Worm (Caenorhabditis elegans) whole organism, late embryonic: Measurements from ENCODE around the gene nhx-5.

Experiments
- K09A11.1 ChIP-seq: sonication (generic microtip); optimal IDR thresholded peaks from 2 replicates; lab custom pipeline; 2017; ENCODE audit warnings: antibody characterized with exemption, mild to moderate bottlenecking, missing genetic modification characterization, missing compliant biosample characterization; ENCODE audit not compliant: insufficient read depth
- Y22D7AL.16 ChIP-seq: sonication (generic microtip); optimal IDR thresholded peaks from 2 replicates; lab custom pipeline; 2016; ENCODE audit warnings: missing genetic modification characterization, missing compliant biosample characterization
- ceh-31 ChIP-seq: sonication (generic microtip); optimal IDR thresholded peaks from 2 replicates; lab custom pipeline; 2016; ENCODE audit warnings: missing genetic modification characterization, missing compliant biosample characterization
- elt-2 ChIP-seq: sonication (generic microtip); optimal IDR thresholded peaks from 2 replicates; lab custom pipeline; 2016; ENCODE audit warnings: missing genetic modification reagents, missing genetic modification characterization, missing compliant biosample characterization
- fkh-10 ChIP-seq: fragments of 150-350 bp; optimal IDR thresholded peaks from 2 replicates; lab custom pipeline; 2014; ENCODE audit warnings: missing biosample characterization, missing genetic modification reagents, missing genetic modification characterization
- hlh-15 ChIP-seq: sonication (generic microtip); optimal IDR thresholded peaks from 2 replicates; lab custom pipeline; 2016; ENCODE audit warnings: missing genetic modification characterization, missing compliant biosample characterization
- hlh-30 ChIP-seq: sonication (generic microtip); optimal IDR thresholded peaks from 2 replicates; lab custom pipeline; 2017; ENCODE audit warnings: antibody characterized with exemption, missing genetic modification characterization, missing compliant biosample characterization; ENCODE audit not compliant: insufficient read depth
- hlh-6 ChIP-seq: sonication (generic microtip); optimal IDR thresholded peaks from 2 replicates; lab custom pipeline; 2016; ENCODE audit warnings: missing genotype, missing genetic modification characterization, missing compliant biosample characterization
- hlh-8 ChIP-seq: sonication (generic microtip); optimal IDR thresholded peaks from 2 replicates; lab custom pipeline; 2016; ENCODE audit warnings: missing genotype, missing genetic modification characterization, missing compliant biosample characterization
- mec-3 ChIP-seq: sonication (generic microtip); optimal IDR thresholded peaks from 2 replicates; lab custom pipeline; 2016; ENCODE audit warnings: borderline replicate concordance, missing genetic modification characterization, missing compliant biosample characterization
- pat-9 ChIP-seq: fragments of 200-800 bp; sonication (Bioruptor generic); optimal IDR thresholded peaks from 2 replicates; lab custom pipeline; 2018; ENCODE audit warnings: mild to moderate bottlenecking, missing genetic modification characterization, moderate library complexity, missing compliant biosample characterization
- pqm-1 ChIP-seq: sonication (generic microtip); optimal IDR thresholded peaks from 2 replicates; lab custom pipeline; 2016; ENCODE audit warnings: missing genetic modification characterization, missing compliant biosample characterization
- unc-55 ChIP-seq: sonication (generic microtip); optimal IDR thresholded peaks from 2 replicates; lab custom pipeline; 2017; ENCODE audit warnings: missing biosample characterization, missing genetic modification reagents, missing genetic modification characterization
- unc-86 ChIP-seq: sonication (generic microtip); optimal IDR thresholded peaks from 2 replicates; lab custom pipeline; 2016; ENCODE audit warnings: missing genetic modification characterization, missing compliant biosample characterization

Gene nhx-5

ce11 chrX:10628454-10628853 is 51.7 kb downstream of the nhx-5 start, which contains the start of gene M79.2:
TSS of gene M79.2 (minus strand) at chrX:10628807.
- TF ChIP-seq fkh-10 (GFP tag; lab: Kevin White, UChicago) (no peak), K09A11.1 (no peak)
- TF ChIP-seq, all 69 proteins: peak for 0

ce11 chrX:10629117-10629516 is 52.4 kb downstream of the nhx-5 start:
- no peak for TF ChIP-seq ceh-31
- TF ChIP-seq unc-55: peak; percentile 60
- no peak for TF ChIP-seq hlh-6 (tag; lab: Kevin White, UChicago)
- no peak for TF ChIP-seq unc-86 (tag; lab: Kevin White, UChicago)
- TF ChIP-seq hlh-15: no peak
- TF ChIP-seq hlh-8 (tag; lab: Kevin White, UChicago): no peak
- no peak for TF ChIP-seq pat-9 (tag; lab: Kevin White, UChicago)
- TF ChIP-seq pqm-1 (tag; lab: Kevin White, UChicago): no peak

- TF ChIP-seq unc-86 (tag; lab: Kevin White, UChicago) (no peak), mec-3 (tag; lab: Kevin White, UChicago) (no peak), Y22D7AL.16 (tag; lab: Kevin White, UChicago) (no peak), hlh-30 (peak; percentile 56), elt-2 (tag; lab: Kevin White, UChicago) (peak; percentile 83)
Observed at ce11 chrX:10630059-10630791, 53.5 kb downstream of the nhx-5 start.
